Worm (Caenorhabditis elegans): ENCODE data around the gene kle-2.

kle-2 gene

ce11 chrIII:7977224-7977623 lies 35.7 kb downstream of the kle-2 start (continued):
- TF ChIP-seq aptf-3 (GFP tag; IDR thresholded peaks at IDR 0.05) (no peak), ztf-22 (GFP tag; optimal IDR thresholded peaks at IDR 0.05) (no peak), bed-1 (GFP tag; IDR thresholded peaks at IDR 0.05) (no peak), akir-1 (GFP tag; optimal IDR thresholded peaks at IDR 0.05) (no peak), attf-5 (GFP tag; optimal IDR thresholded peaks at IDR 0.05) (no peak), lin-54 (GFP tag; optimal IDR thresholded peaks at IDR 0.05) (peak; percentile 15), sdz-38 (tag; optimal IDR thresholded peaks at IDR 0.05) (no peak), snpc-1.1 (tag; optimal IDR thresholded peaks at IDR 0.05; ENCODE audit: insufficient read depth) (no peak), tbx-9 (tag; optimal IDR thresholded peaks at IDR 0.05; ENCODE audit: borderline replicate concordance) (no peak), snpc-3.4 (tag; optimal IDR thresholded peaks at IDR 0.05) (peak; percentile 10), die-1 (tag; optimal IDR thresholded peaks at IDR 0.05) (peak; percentile 6), ceh-79 (tag; optimal IDR thresholded peaks at IDR 0.05) (peak; percentile 18), rcor-1 (GFP tag; IDR thresholded peaks at IDR 0.05) (no peak), lag-1 (GFP tag; IDR thresholded peaks at IDR 0.05) (no peak), unc-62 (GFP tag; optimal IDR thresholded peaks at IDR 0.05) (no peak), aptf-2 (GFP tag; conservative IDR thresholded peaks at IDR 0.05) (no peak), Y67H2A.10 (GFP tag; conservative IDR thresholded peaks at IDR 0.05) (no peak), rpc-1 (optimal IDR thresholded peaks at IDR 0.05) (no peak), rpc-1 (tag; optimal IDR thresholded peaks at IDR 0.05) (no peak), B0336.3 (GFP tag; IDR thresholded peaks at IDR 0.05) (no peak), cebp-1 (GFP tag; IDR thresholded peaks at IDR 0.05) (0 out of 2 replicates have a peak, but pooled peaks have one; percentile 43), cebp-1 (tag; optimal IDR thresholded peaks at IDR 0.05) (peak; percentile 49), K12H6.12 (tag; optimal IDR thresholded peaks at IDR 0.05) (no peak), attf-6 (GFP tag; IDR thresholded peaks at IDR 0.05) (0 out of 2 replicates have a peak, but pooled peaks have one; percentile 9), mes-4 (tag; optimal IDR thresholded peaks at IDR 0.05) (no peak), F23B12.7 (tag; optimal IDR thresholded peaks at IDR 0.05; ENCODE audit: insufficient read depth) (no peak), F37B4.10 (GFP tag; IDR thresholded peaks at IDR 0.05) (no peak), ceh-27 (GFP tag; optimal IDR thresholded peaks at IDR 0.05) (no peak), dox-1 (GFP tag; IDR thresholded peaks at IDR 0.05) (no peak), F55B11.4 (tag; optimal IDR thresholded peaks at IDR 0.05; ENCODE audit: borderline replicate concordance, insufficient read depth) (no peak), nfya-2 (GFP tag; IDR thresholded peaks at IDR 0.05) (no peak), F39B2.1 (GFP tag; IDR thresholded peaks at IDR 0.05) (no peak), ztf-25 (GFP tag; IDR thresholded peaks at IDR 0.05) (no peak), dpl-1 (GFP tag; optimal IDR thresholded peaks at IDR 0.05) (no peak), F49E8.2 (tag; optimal IDR thresholded peaks at IDR 0.05; ENCODE audit: insufficient read depth) (no peak), lsl-1 (GFP tag; optimal IDR thresholded peaks at IDR 0.05) (no peak), egrh-3 (GFP tag; IDR thresholded peaks at IDR 0.05) (no peak), ztf-26 (tag; optimal IDR thresholded peaks at IDR 0.05) (no peak), pbrm-1 (GFP tag; IDR thresholded peaks at IDR 0.05) (no peak; the same call in 1 of the 2 replicates), T07F8.4 (tag; optimal IDR thresholded peaks at IDR 0.05) (no peak), hrde-1 (tag; optimal IDR thresholded peaks at IDR 0.05; ENCODE audit: borderline replicate concordance) (peak; percentile 90), Y56A3A.18 (GFP tag; IDR thresholded peaks at IDR 0.05) (peak; percentile 29; the same call in 1 of the 2 replicates), sea-2 (GFP tag; IDR thresholded peaks at IDR 0.05) (no peak), lin-40 (tag; optimal IDR thresholded peaks at IDR 0.05) (no peak), efl-1 (GFP tag; optimal IDR thresholded peaks at IDR 0.05) (no peak), Y53F4B.3 (GFP tag; IDR thresholded peaks at IDR 0.05) (no peak), madf-3 (GFP tag; IDR thresholded peaks at IDR 0.05) (0 out of 2 replicates have a peak, but pooled peaks have one; percentile 4), F33H1.4 (GFP tag; IDR thresholded peaks at IDR 0.05) (no peak), nhr-27 (tag; optimal IDR thresholded peaks at IDR 0.05) (no peak)

Measured in whole organism, young adult.